Fruit fly (Drosophila melanogaster): ENCODE measurements around the gene nis.

dm6 chr2L:1538132-1538531 is 48.8 kb downstream of the nis start:
- TF ChIP-seq usp (GFP tag; optimal IDR thresholded peaks at IDR 0.05) (no peak), CG8478 (optimal IDR thresholded peaks at IDR 0.05) (no peak), psq (optimal IDR thresholded peaks at IDR 0.05) (no peak), Dll (optimal IDR thresholded peaks at IDR 0.05) (no peak), pan (optimal IDR thresholded peaks at IDR 0.05) (no peak), EcR (GFP tag; optimal IDR thresholded peaks at IDR 0.05) (no peak)

Data from whole organism.